Fruit fly (Drosophila melanogaster): ENCODE measurements around the gene Tango5.

The Tango5 gene

dm6 chrX:10762569-10762958 lies 1.6 kb downstream of the Tango5 start:
- TF ChIP-seq brk (GFP tag; optimal IDR thresholded peaks at IDR 0.05), result no peak
- no peak for TF ChIP-seq CrebA (GFP tag; optimal IDR thresholded peaks at IDR 0.05; ENCODE audit: borderline replicate concordance)
- no peak for TF ChIP-seq Mio (GFP tag; optimal IDR thresholded peaks at IDR 0.05)
- no peak for TF ChIP-seq usp (GFP tag; optimal IDR thresholded peaks at IDR 0.05)
- no peak for TF ChIP-seq sage (GFP tag; optimal IDR thresholded peaks at IDR 0.05)
- TF ChIP-seq dmrt93B (GFP tag; optimal IDR thresholded peaks at IDR 0.05), result no peak
- no peak for TF ChIP-seq pan (optimal IDR thresholded peaks at IDR 0.05)
- no peak for TF ChIP-seq lola (GFP tag; optimal IDR thresholded peaks at IDR 0.05)
- no peak for TF ChIP-seq rgr (GFP tag; optimal IDR thresholded peaks at IDR 0.05)
- no peak for TF ChIP-seq Hr83 (GFP tag; optimal IDR thresholded peaks at IDR 0.05; ENCODE audit: poor library complexity, severe bottlenecking)
- no peak for TF ChIP-seq jim (GFP tag; optimal IDR thresholded peaks at IDR 0.05)

- TF ChIP-seq Dif (GFP tag; optimal IDR thresholded peaks at IDR 0.05; ENCODE audit: partially characterized antibody) (no peak), Hnf4 (GFP tag; optimal IDR thresholded peaks at IDR 0.05) (no peak), Myc (optimal IDR thresholded peaks at IDR 0.05) (no peak), HLH106 (tag; optimal IDR thresholded peaks at IDR 0.05) (no peak), Dfd (GFP tag; optimal IDR thresholded peaks at IDR 0.05) (no peak), N (GFP tag; optimal IDR thresholded peaks at IDR 0.05) (no peak), br (GFP tag; optimal IDR thresholded peaks at IDR 0.05) (no peak), Jra (GFP tag; optimal IDR thresholded peaks at IDR 0.05) (no peak), Hr78 (GFP tag; optimal IDR thresholded peaks at IDR 0.05) (no peak), sv (GFP tag; optimal IDR thresholded peaks at IDR 0.05) (no peak), rgr (GFP tag; optimal IDR thresholded peaks at IDR 0.05) (no peak)
Observed at dm6 chrX:10757616-10758078, 6.6 kb downstream of the Tango5 start, which contains the start of gene Rph. Gene Rph (minus strand): TSS chrX:10757666.

dm6 chrX:10756026-10756561 lies 8.1 kb downstream of the Tango5 start:
- TF ChIP-seq rgr (GFP tag; optimal IDR thresholded peaks at IDR 0.05) (no peak), N (GFP tag; optimal IDR thresholded peaks at IDR 0.05) (no peak), sage (GFP tag; optimal IDR thresholded peaks at IDR 0.05) (no peak), dmrt93B (GFP tag; optimal IDR thresholded peaks at IDR 0.05) (no peak), HLH106 (tag; optimal IDR thresholded peaks at IDR 0.05) (no peak), Mio (GFP tag; optimal IDR thresholded peaks at IDR 0.05) (no peak), h (GFP tag; optimal IDR thresholded peaks at IDR 0.05) (no peak), ey (GFP tag; optimal IDR thresholded peaks at IDR 0.05) (no peak), Sp1 (GFP tag; optimal IDR thresholded peaks at IDR 0.05) (no peak), OdsH (GFP tag; optimal IDR thresholded peaks at IDR 0.05) (no peak), psq (GFP tag; optimal IDR thresholded peaks at IDR 0.05) (no peak), pan (optimal IDR thresholded peaks at IDR 0.05) (no peak), Hr78 (GFP tag; optimal IDR thresholded peaks at IDR 0.05) (no peak)

dm6 chrX:10751777-10752176 lies 12.4 kb downstream of the Tango5 start:
- TF ChIP-seq usp (GFP tag; optimal IDR thresholded peaks at IDR 0.05) (no peak), Dif (GFP tag; optimal IDR thresholded peaks at IDR 0.05; ENCODE audit: partially characterized antibody) (no peak), CG9705 (GFP tag; optimal IDR thresholded peaks at IDR 0.05) (no peak), lola (GFP tag; optimal IDR thresholded peaks at IDR 0.05) (no peak)

dm6 chrX:10750676-10751075 lies 13.5 kb downstream of the Tango5 start:
- TF ChIP-seq h (GFP tag; optimal IDR thresholded peaks at IDR 0.05) (peak; percentile 3), Hr78 (GFP tag; optimal IDR thresholded peaks at IDR 0.05) (no peak)

dm6 chrX:10748647-10749046 lies 15.6 kb downstream of the Tango5 start:
- TF ChIP-seq Hnf4 (GFP tag; optimal IDR thresholded peaks at IDR 0.05) (no peak), h (GFP tag; optimal IDR thresholded peaks at IDR 0.05) (no peak), dl (GFP tag; optimal IDR thresholded peaks at IDR 0.05; ENCODE audit: insufficient read depth in 1 of 2, partially characterized antibody in 2 of 2) (no peak), Jra (GFP tag; optimal IDR thresholded peaks at IDR 0.05) (no peak), Mio (GFP tag; optimal IDR thresholded peaks at IDR 0.05) (no peak), sv (GFP tag; optimal IDR thresholded peaks at IDR 0.05) (no peak), Rel (GFP tag; optimal IDR thresholded peaks at IDR 0.05) (no peak), Rel (tag; optimal IDR thresholded peaks at IDR 0.05) (no peak), usp (GFP tag; optimal IDR thresholded peaks at IDR 0.05) (no peak), pan (optimal IDR thresholded peaks at IDR 0.05) (no peak), dmrt93B (GFP tag; optimal IDR thresholded peaks at IDR 0.05) (no peak), psq (GFP tag; optimal IDR thresholded peaks at IDR 0.05) (no peak), ey (GFP tag; optimal IDR thresholded peaks at IDR 0.05) (no peak), woc (GFP tag; optimal IDR thresholded peaks at IDR 0.05) (no peak), Sp1 (GFP tag; optimal IDR thresholded peaks at IDR 0.05) (no peak), br (GFP tag; optimal IDR thresholded peaks at IDR 0.05) (no peak), brk (GFP tag; optimal IDR thresholded peaks at IDR 0.05) (no peak)

Data from whole organism, wandering third instar larva.